Worm (Caenorhabditis elegans) whole organism, mixed stage, embryonic: ENCODE measurements around the gene H14N18.4.

ENCODE experiments used
- M03D4.4 ChIP-seq: sonication (generic microtip); optimal IDR thresholded peaks from 2 replicates; lab custom pipeline; 2017; ENCODE audit warnings: mild to moderate bottlenecking, missing genetic modification characterization, missing compliant biosample characterization
- bed-3 ChIP-seq: fragments of 200-800 bp; sonication (Bioruptor generic); optimal IDR thresholded peaks from 3 replicates; lab custom pipeline; 2018; ENCODE audit warnings: mild to moderate bottlenecking, missing genetic modification characterization, moderate library complexity, missing compliant biosample characterization
- blmp-1 ChIP-seq: fragments of 150-350 bp; optimal IDR thresholded peaks from 2 replicates; lab custom pipeline; 2014; ENCODE audit warnings: missing biosample characterization, missing genetic modification characterization
- ceh-39 ChIP-seq: fragments of 150-350 bp; optimal IDR thresholded peaks from 2 replicates; lab custom pipeline; 2014; ENCODE audit warnings: missing biosample characterization, missing genetic modification characterization
- ceh-43 ChIP-seq: fragments of 200-800 bp; sonication (Bioruptor generic); optimal IDR thresholded peaks from 2 replicates; lab custom pipeline; 2018; ENCODE audit warnings: mild to moderate bottlenecking, missing genetic modification characterization, moderate library complexity, missing compliant biosample characterization
- ceh-83 ChIP-seq: fragments of 200-800 bp; sonication (Bioruptor generic); optimal IDR thresholded peaks from 2 replicates; lab custom pipeline; 2018; ENCODE audit warnings: mild to moderate bottlenecking, missing genetic modification characterization, missing compliant biosample characterization
- cnd-1 ChIP-seq: fragments of 200-800 bp; sonication (Bioruptor generic); optimal IDR thresholded peaks from 2 replicates; lab custom pipeline; 2018; ENCODE audit warnings: mild to moderate bottlenecking, missing genetic modification characterization, missing compliant biosample characterization
- drap-1 ChIP-seq: fragments of 200-800 bp; sonication (Bioruptor generic); optimal IDR thresholded peaks from 3 replicates; lab custom pipeline; 2018; ENCODE audit warnings: mild to moderate bottlenecking, missing genetic modification characterization, missing compliant biosample characterization
- elt-1 ChIP-seq: sonication (generic microtip); optimal IDR thresholded peaks from 2 replicates; lab custom pipeline; 2017; ENCODE audit warnings: missing genetic modification characterization, mild to moderate bottlenecking, missing compliant biosample characterization, antibody characterized with exemption, moderate library complexity, borderline replicate concordance; ENCODE audit not compliant: insufficient read depth
- elt-3 ChIP-seq: fragments of 150-350 bp; optimal IDR thresholded peaks from 2 replicates; lab custom pipeline; 2014; ENCODE audit warnings: missing biosample characterization, missing genetic modification characterization
- ham-2 ChIP-seq: fragments of 200-800 bp; sonication (Bioruptor generic); optimal IDR thresholded peaks from 2 replicates; lab custom pipeline; 2018; ENCODE audit warnings: mild to moderate bottlenecking, missing genetic modification characterization, missing compliant biosample characterization
- hlh-1 ChIP-seq: fragments of 150-350 bp; optimal IDR thresholded peaks from 2 replicates; lab custom pipeline; 2014; ENCODE audit warnings: missing biosample characterization, missing genetic modification reagents, missing genetic modification characterization
- lin-13 ChIP-seq: fragments of 150-350 bp; optimal IDR thresholded peaks from 2 replicates; lab custom pipeline; 2014; ENCODE audit warnings: missing biosample characterization, missing genetic modification characterization
- lin-32 ChIP-seq: fragments of 200-800 bp; sonication (Bioruptor generic); optimal IDR thresholded peaks from 2 replicates; lab custom pipeline; 2018; ENCODE audit warnings: mild to moderate bottlenecking, missing genetic modification characterization, missing compliant biosample characterization
- lsy-2 ChIP-seq: fragments of 150-350 bp; optimal IDR thresholded peaks from 2 replicates; lab custom pipeline; 2014; ENCODE audit warnings: missing biosample characterization, missing genetic modification characterization
- mep-1 ChIP-seq: fragments of 150-350 bp; optimal IDR thresholded peaks from 2 replicates; lab custom pipeline; 2017; ENCODE audit warnings: missing biosample characterization, missing genetic modification reagents, missing genetic modification characterization, inconsistent platforms
- mls-2 ChIP-seq: sonication (generic microtip); optimal IDR thresholded peaks from 2 replicates; lab custom pipeline; 2016; ENCODE audit warnings: mild to moderate bottlenecking, missing genetic modification characterization, moderate library complexity, missing compliant biosample characterization
- nhr-2 ChIP-seq: fragments of 150-350 bp; optimal IDR thresholded peaks from 2 replicates; lab custom pipeline; 2014; ENCODE audit warnings: missing biosample characterization, missing genetic modification characterization
- nhr-237 ChIP-seq: fragments of 150-350 bp; optimal IDR thresholded peaks from 2 replicates; lab custom pipeline; 2014; ENCODE audit warnings: missing biosample characterization, missing genetic modification characterization
- nhr-28 ChIP-seq: fragments of 150-350 bp; optimal IDR thresholded peaks from 2 replicates; lab custom pipeline; 2014; ENCODE audit warnings: missing biosample characterization, missing genetic modification characterization
- pha-4 ChIP-seq: fragments of 150-350 bp; optimal IDR thresholded peaks from 2 replicates; lab custom pipeline; 2018; ENCODE audit warnings: missing biosample characterization, missing genetic modification reagents, missing genetic modification characterization
- sem-2 ChIP-seq: fragments of 200-800 bp; sonication (Bioruptor generic); optimal IDR thresholded peaks from 2 replicates; lab custom pipeline; 2018; ENCODE audit warnings: mild to moderate bottlenecking, missing genetic modification characterization, missing compliant biosample characterization
- snpc-4 ChIP-seq: fragments of 150-350 bp; optimal IDR thresholded peaks from 2 replicates; lab custom pipeline; 2014; ENCODE audit warnings: missing biosample characterization, missing genetic modification characterization
- sptf-1 ChIP-seq: sonication (generic microtip); optimal IDR thresholded peaks from 2 replicates; lab custom pipeline; 2017; ENCODE audit warnings: mild to moderate bottlenecking, missing genetic modification characterization, moderate library complexity, missing compliant biosample characterization
- tbx-8 ChIP-seq: fragments of 200-800 bp; sonication (Bioruptor generic); optimal IDR thresholded peaks from 2 replicates; lab custom pipeline; 2018; ENCODE audit warnings: mild to moderate bottlenecking, missing genetic modification characterization, moderate library complexity, missing compliant biosample characterization
- unc-120 ChIP-seq: sonication (generic microtip); optimal IDR thresholded peaks from 2 replicates; lab custom pipeline; 2017; ENCODE audit warnings: missing genetic modification characterization, missing compliant biosample characterization; ENCODE audit not compliant: poor library complexity, severe bottlenecking
- unc-39 ChIP-seq: fragments of 150-350 bp; optimal IDR thresholded peaks from 2 replicates; lab custom pipeline; 2014; ENCODE audit warnings: missing biosample characterization, missing genetic modification characterization
- unc-62 ChIP-seq: fragments of 150-350 bp; optimal IDR thresholded peaks from 2 replicates; lab custom pipeline; 2014; ENCODE audit warnings: missing biosample characterization, missing genetic modification reagents, missing genetic modification characterization
- zip-8 ChIP-seq: fragments of 150-350 bp; optimal IDR thresholded peaks from 2 replicates; lab custom pipeline; 2014; ENCODE audit warnings: missing biosample characterization, missing genetic modification characterization
- ztf-11 ChIP-seq: fragments of 150-350 bp; optimal IDR thresholded peaks from 2 replicates; lab custom pipeline; 2014; ENCODE audit warnings: missing biosample characterization, missing genetic modification characterization

The H14N18.4 gene

ce11 chrV:8938943-8939342, 10.2 kb upstream of the H14N18.4 start:
- TF ChIP-seq blmp-1 (no peak), lin-32 (GFP tag; lab: Kevin White, UChicago) (no peak), ham-2 (GFP tag; lab: Kevin White, UChicago) (no peak), bed-3 (GFP tag; lab: Kevin White, UChicago) (no peak), mep-1 (tag; lab: Kevin White, UChicago) (no peak), ceh-83 (GFP tag; lab: Kevin White, UChicago) (no peak)
- TF ChIP-seq, all 35 proteins: peak for 0

- no peak for TF ChIP-seq pha-4
- TF ChIP-seq drap-1 (GFP tag; lab: Kevin White, UChicago), result no peak
- TF ChIP-seq ztf-11 (tag; lab: Kevin White, UChicago), result no peak
- no peak for TF ChIP-seq sem-2 (GFP tag; lab: Kevin White, UChicago)
- TF ChIP-seq nhr-28, result no peak
- no peak for TF ChIP-seq sptf-1
- no peak for TF ChIP-seq ceh-43 (GFP tag; lab: Kevin White, UChicago)
- TF ChIP-seq, all 35 proteins: peak for 0
These were observed 9.7 kb upstream of the H14N18.4 start for ce11 chrV:8938445-8938844.

ce11 chrV:8937476-8938249, 8.9 kb upstream of the H14N18.4 start:
- no peak for TF ChIP-seq bed-3 (GFP tag; lab: Kevin White, UChicago)
- TF ChIP-seq lsy-2 (tag; lab: Kevin White, UChicago), result no peak
- no peak for TF ChIP-seq drap-1 (GFP tag; lab: Kevin White, UChicago)
- no peak for TF ChIP-seq snpc-4 (tag; lab: Kevin White, UChicago)
- TF ChIP-seq nhr-2 (tag; lab: Kevin White, UChicago), result no peak
- no peak for TF ChIP-seq M03D4.4 (tag; lab: Kevin White, UChicago)
- TF ChIP-seq ceh-39 (tag; lab: Kevin White, UChicago), result no peak
- no peak for TF ChIP-seq sptf-1
- TF ChIP-seq nhr-237 (tag; lab: Kevin White, UChicago), result no peak
- TF ChIP-seq lin-13 (tag; lab: Kevin White, UChicago), result no peak
- TF ChIP-seq cnd-1 (tag; lab: Kevin White, UChicago), result no peak
- no peak for TF ChIP-seq mls-2
- no peak for TF ChIP-seq unc-39
- no peak for TF ChIP-seq elt-1 (tag; lab: Kevin White, UChicago)
- no peak for TF ChIP-seq nhr-28

ce11 chrV:8936791-8937475, 8.2 kb upstream of the H14N18.4 start:
- TF ChIP-seq mep-1 (tag; lab: Kevin White, UChicago), result no peak
- peak; percentile 92 for TF ChIP-seq hlh-1 (tag; lab: Kevin White, UChicago)
- TF ChIP-seq lin-13 (tag; lab: Kevin White, UChicago), result no peak
- TF ChIP-seq unc-120 (tag; lab: Kevin White, UChicago), result peak; percentile 4
- no peak for TF ChIP-seq nhr-28
- TF ChIP-seq unc-62 (GFP tag; lab: Kevin White, UChicago), result peak; percentile 77
- TF ChIP-seq lin-32 (GFP tag; lab: Kevin White, UChicago), result no peak
- no peak for TF ChIP-seq tbx-8 (GFP tag; lab: Kevin White, UChicago)
- TF ChIP-seq blmp-1, result no peak
- TF ChIP-seq nhr-237 (tag; lab: Kevin White, UChicago), result no peak
- no peak for TF ChIP-seq snpc-4 (tag; lab: Kevin White, UChicago)
- TF ChIP-seq elt-3 (tag; lab: Kevin White, UChicago), result no peak
- TF ChIP-seq bed-3 (GFP tag; lab: Kevin White, UChicago), result no peak
- no peak for TF ChIP-seq ham-2 (GFP tag; lab: Kevin White, UChicago)

ce11 chrV:8936184-8936589, 7.4 kb upstream of the H14N18.4 start, which contains the start of gene unc-23:
Gene unc-23 (plus strand): TSS chrV:8936359.
- TF ChIP-seq ham-2 (GFP tag; lab: Kevin White, UChicago), result peak; percentile 77
- TF ChIP-seq unc-120 (tag; lab: Kevin White, UChicago), result peak; percentile 64
- TF ChIP-seq pha-4, result peak; percentile 21
- TF ChIP-seq nhr-237 (tag; lab: Kevin White, UChicago), result peak; percentile 17
- peak; percentile 35 for TF ChIP-seq sptf-1
- TF ChIP-seq zip-8, result no peak
- TF ChIP-seq tbx-8 (GFP tag; lab: Kevin White, UChicago), result no peak
- TF ChIP-seq elt-3 (tag; lab: Kevin White, UChicago), result no peak
- peak; percentile 59 for TF ChIP-seq unc-62 (GFP tag; lab: Kevin White, UChicago)
- TF ChIP-seq elt-1 (tag; lab: Kevin White, UChicago), result peak; percentile 49
- TF ChIP-seq blmp-1, result peak; percentile 14
